Worm (Caenorhabditis elegans) whole organism, early embryonic: ENCODE data around the gene F10G7.9.

Experiments
- ceh-13 ChIP-seq: fragments of 200-800 bp; sonication (Bioruptor generic); optimal IDR thresholded peaks from 2 replicates; lab custom pipeline; 2018; ENCODE audit warnings: mild to moderate bottlenecking, missing genetic modification characterization, missing compliant biosample characterization
- ceh-36 ChIP-seq: sonication (generic microtip); optimal IDR thresholded peaks from 2 replicates; lab custom pipeline; 2016; ENCODE audit warnings: missing genetic modification characterization, inconsistent platforms, missing compliant biosample characterization
- flt-1 ChIP-seq: fragments of 200-800 bp; sonication (Bioruptor generic); IDR thresholded peaks from 2 replicates; pipeline ENCODE4 v1.3.6; 2022; ENCODE audit warnings: missing genetic modification characterization, missing compliant biosample characterization
- sea-1 ChIP-seq: fragments of 200-800 bp; sonication (Bioruptor generic); conservative IDR thresholded peaks from 2 replicates; pipeline ENCODE4 v1.3.6; 2022; ENCODE audit warnings: missing genetic modification characterization, missing compliant biosample characterization

DNA sequence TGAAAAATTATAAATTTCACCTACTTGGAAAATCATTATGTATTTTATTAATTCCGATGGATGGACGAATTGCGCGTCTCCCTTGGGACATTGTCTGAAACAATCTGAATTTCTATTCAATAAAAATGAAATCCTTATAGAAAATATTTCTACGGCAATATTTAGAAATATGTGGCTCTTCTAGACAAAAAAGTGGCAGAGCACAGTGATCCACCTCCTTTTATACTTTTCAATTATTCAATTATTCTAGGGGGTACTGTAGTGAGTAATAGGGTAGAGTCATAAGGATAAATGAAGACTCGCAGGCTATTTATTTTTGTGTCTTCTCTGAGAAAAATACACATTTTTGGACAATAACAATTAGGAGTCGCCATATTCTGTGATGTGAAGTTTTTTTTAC lies 43.1 kb downstream of the F10G7.9 start, which contains the start of gene T05A7.12:
- TF ChIP-seq sea-1 (GFP tag; lab: Robert Waterston, UW), result no peak
- TF ChIP-seq ceh-36 (tag; lab: Kevin White, UChicago), result no peak
- no peak for TF ChIP-seq ceh-13 (GFP tag; lab: Kevin White, UChicago)
- TF ChIP-seq flt-1 (GFP tag; lab: Robert Waterston, UW), result no peak
